Worm (Caenorhabditis elegans): ENCODE results near the gene K11D12.8.

Gene K11D12.8

DNA sequence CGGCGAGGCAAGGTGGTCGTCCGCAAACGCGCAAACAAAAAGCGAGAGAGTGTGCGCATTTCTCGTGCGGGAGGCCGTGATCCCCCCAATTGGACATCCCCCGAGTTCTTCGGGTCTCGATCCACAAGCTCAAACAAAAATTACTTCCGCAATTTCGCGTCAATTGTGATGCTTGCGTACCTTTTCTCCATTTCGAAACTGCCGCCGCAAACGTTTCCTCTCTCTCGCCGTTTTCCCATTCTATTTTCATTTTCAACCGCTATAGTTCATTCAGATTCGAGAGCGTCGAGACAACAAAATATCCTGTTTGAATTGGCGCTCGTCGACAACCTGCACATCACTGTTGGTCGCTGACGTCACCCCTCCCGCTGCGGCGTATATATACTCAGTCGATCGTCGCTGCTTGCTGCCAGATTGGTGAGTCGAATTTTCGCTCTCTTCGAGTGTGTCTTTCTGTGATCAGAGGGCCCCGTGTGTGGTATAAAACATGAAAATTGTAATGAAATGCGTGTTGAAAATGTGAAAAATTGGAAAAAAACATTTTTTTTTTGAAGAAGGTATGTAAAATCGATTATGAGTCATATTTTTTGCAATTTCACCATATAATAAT lies 8.6 kb upstream of the K11D12.8 start, which contains the start of the genes pqn-51 and K11D12.14 (continued):
- TF ChIP-seq aly-2 (tag; optimal IDR thresholded peaks at IDR 0.05), result no peak
- TF ChIP-seq snpc-4 (tag; optimal IDR thresholded peaks at IDR 0.05), result peak; percentile 59
- TF ChIP-seq nhr-43 (tag; optimal IDR thresholded peaks at IDR 0.05; ENCODE audit: poor library complexity, severe bottlenecking), result peak; percentile 79
- TF ChIP-seq jun-1 (tag; optimal IDR thresholded peaks at IDR 0.05), result peak; percentile 95
- TF ChIP-seq nhr-23 (tag; optimal IDR thresholded peaks at IDR 0.05), result peak; percentile 88
- peak; percentile 95 for TF ChIP-seq nfya-1 (tag; optimal IDR thresholded peaks at IDR 0.05; ENCODE audit: insufficient read depth)
- TF ChIP-seq nhr-11 (tag; optimal IDR thresholded peaks at IDR 0.05), result peak; percentile 86

DNA sequence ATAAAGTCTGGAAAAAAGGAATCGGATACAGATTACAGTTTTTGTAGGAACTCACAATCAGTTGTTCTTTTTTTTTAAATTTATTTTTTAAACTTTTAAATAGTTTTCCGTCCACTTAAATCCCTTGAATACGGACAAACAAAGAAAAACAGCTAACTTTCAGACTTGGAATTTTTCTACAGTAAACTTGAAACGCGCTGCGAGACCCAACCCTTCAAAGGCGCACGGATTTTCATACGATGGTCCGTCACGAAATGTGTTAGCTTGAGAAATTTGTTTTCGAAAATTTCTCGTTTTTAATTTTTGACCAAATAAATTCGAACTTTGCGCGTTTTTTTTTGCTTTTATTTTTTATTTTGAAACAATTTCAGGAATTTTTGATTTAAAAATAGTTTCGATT lies 5.8 kb upstream of the K11D12.8 start:
- TF ChIP-seq nhr-67 (tag; optimal IDR thresholded peaks at IDR 0.05) (no peak), snpc-4 (tag; optimal IDR thresholded peaks at IDR 0.05) (no peak), ztf-11 (tag; optimal IDR thresholded peaks at IDR 0.05) (no peak), aly-2 (tag; optimal IDR thresholded peaks at IDR 0.05) (no peak), tbx-2 (tag; optimal IDR thresholded peaks at IDR 0.05) (no peak), egl-5 (tag; optimal IDR thresholded peaks at IDR 0.05) (no peak), unc-62 (GFP tag; optimal IDR thresholded peaks at IDR 0.05) (no peak), ztf-4 (tag; optimal IDR thresholded peaks at IDR 0.05) (no peak), elt-1 (tag; optimal IDR thresholded peaks at IDR 0.05) (no peak)

DNA sequence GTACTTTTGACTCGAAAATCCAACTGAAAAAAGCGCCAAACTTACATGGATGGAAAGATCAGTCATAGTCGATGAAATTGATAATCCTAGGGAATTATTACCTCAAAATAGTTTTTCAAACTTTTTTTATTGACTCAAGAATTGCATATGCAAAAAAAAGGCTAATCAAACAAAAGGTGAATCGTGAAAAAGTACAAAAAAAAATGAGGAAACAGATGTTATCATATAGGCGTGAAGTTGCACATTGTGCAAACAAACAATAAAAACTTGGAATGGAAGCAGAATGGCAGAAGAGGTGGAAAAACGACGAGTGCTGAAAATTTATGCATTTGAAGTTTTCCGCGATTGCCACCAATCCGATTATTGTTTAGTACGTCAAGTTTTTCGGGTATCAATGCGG lies 5.3 kb upstream of the K11D12.8 start, which contains the start of gene exc-14:
exc-14 (minus strand) TSS at position 101 of the 400 bp plus-strand sequence.
- no peak for TF ChIP-seq pqm-1 (tag; optimal IDR thresholded peaks at IDR 0.05)
- TF ChIP-seq lin-39 (tag; optimal IDR thresholded peaks at IDR 0.05), result no peak
- TF ChIP-seq ceh-9 (tag; optimal IDR thresholded peaks at IDR 0.05), result no peak
- TF ChIP-seq nhr-77 (tag; optimal IDR thresholded peaks at IDR 0.05), result no peak
- TF ChIP-seq nhr-11 (tag; optimal IDR thresholded peaks at IDR 0.05), result no peak
- TF ChIP-seq daf-12 (tag; optimal IDR thresholded peaks at IDR 0.05), result no peak
- no peak for TF ChIP-seq ztf-4 (tag; optimal IDR thresholded peaks at IDR 0.05)
- no peak for TF ChIP-seq hmg-11 (tag; optimal IDR thresholded peaks at IDR 0.05)
- TF ChIP-seq egl-27 (tag; optimal IDR thresholded peaks at IDR 0.05), result no peak
- TF ChIP-seq fkh-2 (tag; optimal IDR thresholded peaks at IDR 0.05), result no peak

DNA sequence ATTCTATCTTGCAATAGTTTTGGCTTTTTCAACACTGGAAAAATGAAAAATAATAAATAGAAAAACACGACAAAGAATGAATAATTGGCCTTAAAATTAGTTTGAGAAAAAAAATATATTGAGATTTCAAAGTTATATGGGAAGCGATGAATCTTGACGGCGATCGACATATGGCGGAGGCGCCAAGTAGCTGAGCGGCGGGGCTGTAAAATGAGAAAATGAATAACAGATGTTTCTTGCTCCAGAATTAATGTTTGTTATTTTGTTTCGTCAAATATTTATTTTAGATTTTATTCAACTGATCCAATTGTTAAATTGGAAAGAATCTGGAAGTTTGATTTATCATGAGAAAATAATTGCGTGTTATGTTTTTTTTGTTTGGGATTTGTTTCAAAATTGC lies 1.2 kb downstream of the K11D12.8 start, which contains the start of gene K11D12.11:
K11D12.11 (minus strand) TSS at position 42 of the 400 bp plus-strand sequence.
- TF ChIP-seq elt-1 (tag; optimal IDR thresholded peaks at IDR 0.05) (no peak), jun-1 (tag; optimal IDR thresholded peaks at IDR 0.05) (no peak)

DNA sequence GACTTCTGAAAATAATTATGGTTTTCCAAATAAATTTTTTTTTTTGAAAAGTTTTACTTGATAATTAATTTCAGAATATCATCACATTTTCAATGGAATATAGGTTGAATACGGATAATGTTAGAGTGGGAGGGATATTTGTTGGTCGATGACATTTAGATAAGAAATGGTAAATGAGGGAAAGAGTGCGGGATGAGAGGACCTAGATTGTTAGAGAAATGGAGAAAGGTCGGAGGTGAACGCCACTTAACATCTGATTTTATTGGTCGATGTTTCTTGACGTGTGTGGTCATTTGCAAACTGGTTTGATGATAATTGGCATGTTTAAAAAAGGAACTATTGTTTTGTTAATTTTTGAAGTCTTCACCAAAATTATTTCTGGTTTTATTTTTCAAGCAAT lies 2.4 kb downstream of the K11D12.8 start:
- no peak for TF ChIP-seq nhr-77 (tag; optimal IDR thresholded peaks at IDR 0.05)
- TF ChIP-seq nhr-25 (tag; optimal IDR thresholded peaks at IDR 0.05), result peak; percentile 60

DNA sequence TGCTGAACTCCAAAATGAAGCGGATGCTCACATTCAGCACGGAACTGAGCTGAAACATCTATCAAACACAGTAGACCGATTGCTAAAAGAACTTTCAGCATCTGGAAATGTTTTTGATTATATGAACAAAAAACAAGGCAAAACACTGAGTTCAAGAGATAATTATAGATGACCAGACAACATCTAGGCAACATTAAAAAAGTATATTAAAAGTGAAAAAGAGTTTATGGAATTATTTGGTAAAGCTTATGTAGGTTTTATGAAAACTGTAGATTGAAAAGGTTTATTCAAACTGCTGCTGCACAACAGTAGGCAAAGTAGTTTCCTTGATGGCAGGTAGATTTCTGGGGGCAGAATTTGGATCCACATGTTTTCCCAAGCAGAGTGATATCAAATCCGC lies 4.4 kb downstream of the K11D12.8 start, which contains the start of gene K11D12.7:
K11D12.7 (minus strand) TSS at position 101 of the 400 bp plus-strand sequence.
- no peak for TF ChIP-seq nhr-43 (tag; optimal IDR thresholded peaks at IDR 0.05; ENCODE audit: poor library complexity, severe bottlenecking)
- no peak for TF ChIP-seq ceh-9 (tag; optimal IDR thresholded peaks at IDR 0.05)
- TF ChIP-seq ceh-28 (tag; optimal IDR thresholded peaks at IDR 0.05), result no peak

DNA sequence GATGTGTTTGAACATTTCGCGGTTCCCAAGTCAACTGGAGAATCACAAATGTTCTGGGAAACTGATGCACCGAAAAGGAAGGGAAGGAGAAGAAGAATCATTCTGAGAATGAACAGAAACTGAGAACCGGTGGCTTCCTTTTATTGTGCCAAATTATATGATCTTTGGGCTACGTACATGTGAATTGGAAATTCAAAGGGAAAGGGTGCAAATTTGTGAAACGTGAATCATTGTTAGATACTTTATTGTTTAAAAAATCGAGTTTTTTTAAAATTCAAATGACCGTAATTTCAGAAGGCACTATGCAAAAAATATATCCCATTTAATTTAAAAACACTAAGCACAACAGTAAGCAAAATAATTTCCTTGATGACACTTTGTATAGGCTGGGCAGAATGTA lies 5.7 kb downstream of the K11D12.8 start, which contains the start of gene K11D12.6:
K11D12.6 (minus strand) TSS at position 101 of the 400 bp plus-strand sequence.
- TF ChIP-seq nhr-23 (tag; optimal IDR thresholded peaks at IDR 0.05) (no peak), hmg-11 (tag; optimal IDR thresholded peaks at IDR 0.05) (no peak), ama-1 (optimal IDR thresholded peaks at IDR 0.05) (no peak)

DNA sequence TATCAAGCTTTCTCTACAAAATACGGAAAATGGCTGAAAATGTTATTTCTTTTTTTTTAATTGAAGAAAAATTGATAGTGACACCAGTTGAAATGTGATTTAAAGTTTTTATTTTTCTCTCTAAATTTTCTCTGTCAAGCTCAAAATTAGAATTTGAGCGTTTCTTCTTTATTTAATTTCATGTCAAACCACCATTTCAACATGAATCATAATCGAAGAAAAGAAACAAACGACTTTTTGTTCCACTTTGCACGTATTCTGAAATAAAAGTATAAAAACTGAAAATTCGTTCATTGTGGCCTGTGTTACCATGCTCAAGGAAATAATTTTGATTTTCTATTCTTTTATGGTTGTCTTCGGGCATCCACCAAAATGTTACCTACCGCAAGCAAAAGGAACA lies 7.7 kb downstream of the K11D12.8 start, which contains the start of gene K11D12.13:
K11D12.13 (plus strand) TSS at position 301 of the 400 bp plus-strand sequence.
- TF ChIP-seq fkh-2 (tag; optimal IDR thresholded peaks at IDR 0.05), result no peak
- TF ChIP-seq mdl-1 (tag; optimal IDR thresholded peaks at IDR 0.05), result no peak
- TF ChIP-seq nhr-25 (tag; optimal IDR thresholded peaks at IDR 0.05), result no peak
- TF ChIP-seq nhr-12 (tag; optimal IDR thresholded peaks at IDR 0.05), result no peak
- TF ChIP-seq fos-1 (tag; optimal IDR thresholded peaks at IDR 0.05), result no peak
- TF ChIP-seq nhr-23 (tag; optimal IDR thresholded peaks at IDR 0.05), result no peak
- TF ChIP-seq hmg-11 (tag; optimal IDR thresholded peaks at IDR 0.05), result no peak
- no peak for TF ChIP-seq fkh-10 (GFP tag; optimal IDR thresholded peaks at IDR 0.05)
- TF ChIP-seq jun-1 (tag; optimal IDR thresholded peaks at IDR 0.05), result no peak
- no peak for TF ChIP-seq pqm-1 (tag; optimal IDR thresholded peaks at IDR 0.05)
- no peak for TF ChIP-seq nhr-237 (tag; optimal IDR thresholded peaks at IDR 0.05)
- TF ChIP-seq ama-1 (optimal IDR thresholded peaks at IDR 0.05), result no peak
- no peak for TF ChIP-seq mml-1 (tag; optimal IDR thresholded peaks at IDR 0.05)
- no peak for TF ChIP-seq ceh-9 (tag; optimal IDR thresholded peaks at IDR 0.05)
- TF ChIP-seq ceh-28 (tag; optimal IDR thresholded peaks at IDR 0.05), result no peak
- no peak for TF ChIP-seq nhr-11 (tag; optimal IDR thresholded peaks at IDR 0.05)
- no peak for TF ChIP-seq daf-12 (tag; optimal IDR thresholded peaks at IDR 0.05)
- no peak for TF ChIP-seq R02D3.7 (tag; optimal IDR thresholded peaks at IDR 0.05)
